Fruit fly (Drosophila melanogaster) Kc167 (cell line): ENCODE measurements around the gene fliI.

Experiments
- Myc ChIP-seq: fragments of >200 bp; optimal IDR thresholded peaks from 2 replicates; lab custom pipeline; 2017; ENCODE audit warnings: missing external identifiers
- Sin3A ChIP-seq: fragments of >200 bp; optimal IDR thresholded peaks from 2 replicates; lab custom pipeline; 2018; ENCODE audit warnings: missing external identifiers
- h ChIP-seq: fragments of >200 bp; optimal IDR thresholded peaks from 3 replicates; lab custom pipeline; 2018; ENCODE audit warnings: missing external identifiers
- insv ChIP-seq: fragments of >200 bp; optimal IDR thresholded peaks from 3 replicates; lab custom pipeline; 2018; ENCODE audit warnings: missing external identifiers
- psq ChIP-seq: fragments of >200 bp; optimal IDR thresholded peaks from 2 replicates; lab custom pipeline; 2017; ENCODE audit warnings: missing external identifiers
- ttk ChIP-seq: sonication (Bioruptor generic); optimal IDR thresholded peaks from 2 replicates; lab custom pipeline; 2017; ENCODE audit warnings: missing external identifiers

DNA sequence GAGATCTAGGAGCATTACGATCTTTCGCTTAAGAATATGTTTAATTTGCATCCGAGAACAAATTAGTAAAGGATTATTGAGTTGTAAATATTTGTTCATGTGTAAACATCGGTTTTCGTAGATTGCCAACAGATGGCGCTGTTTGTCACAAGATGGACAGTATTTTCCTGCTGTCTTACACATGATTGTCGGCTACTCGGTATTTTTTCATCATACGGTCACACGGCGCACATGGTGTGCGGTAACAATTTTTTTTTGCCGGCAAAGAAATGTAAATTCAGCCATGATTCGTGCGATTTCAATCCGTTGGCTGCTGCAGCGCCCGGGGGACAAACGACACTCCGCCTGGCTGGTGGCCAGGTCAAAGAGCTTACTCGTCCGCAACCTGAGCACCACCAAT, 23.3 kb downstream of the fliI start, which contains the start of the genes bbx and waw:
- no peak for TF ChIP-seq psq (lab: Kevin White, UChicago)
- TF ChIP-seq h (lab: Kevin White, UChicago) = no peak
- TF ChIP-seq Myc = no peak
- no peak for TF ChIP-seq Sin3A (lab: Kevin White, UChicago)
- no peak for TF ChIP-seq ttk (lab: Kevin White, UChicago)
- TF ChIP-seq insv = no peak
